Fruit fly (Drosophila melanogaster) whole organism, embryonic: ENCODE data around the gene Rpn11.
A peak's percentile ranks its signal among the peaks of the same experiment; 100 is the strongest.

Experiments
- Antp ChIP-seq: fragments of 200-800 bp; sonication (Bioruptor generic); optimal IDR thresholded peaks from 3 replicates; lab custom pipeline; 2016; ENCODE audit warnings: missing biosample characterization, missing genetic modification characterization
- CG10274 ChIP-seq: fragments of 200-800 bp; sonication (Bioruptor generic); optimal IDR thresholded peaks from 3 replicates; lab custom pipeline; 2017; ENCODE audit warnings: missing biosample characterization, mild to moderate bottlenecking, missing genetic modification characterization
- CG10321 ChIP-seq: fragments of 200-800 bp; sonication (Bioruptor generic); IDR thresholded peaks from 2 replicates; pipeline ENCODE4 v1.3.6; 2022; ENCODE audit warnings: missing biosample characterization, missing genetic modification characterization
- CG11456 ChIP-seq: fragments of 200-800 bp; sonication (Bioruptor generic); IDR thresholded peaks from 3 replicates; pipeline ENCODE4 v1.3.6; 2022; ENCODE audit warnings: missing biosample characterization, missing genetic modification characterization
- CG11560 ChIP-seq: fragments of 200-800 bp; sonication (Bioruptor generic); IDR thresholded peaks from 3 replicates; pipeline ENCODE4 v1.3.6; 2022; ENCODE audit warnings: missing biosample characterization, missing genetic modification characterization
- CG12744 ChIP-seq: fragments of 200-800 bp; sonication (Bioruptor generic); optimal IDR thresholded peaks from 2 replicates; lab custom pipeline; 2016; ENCODE audit warnings: missing biosample characterization, missing genetic modification characterization
- CG14667 ChIP-seq: fragments of 200-800 bp; sonication (Bioruptor generic); IDR thresholded peaks from 2 replicates; pipeline ENCODE4 v1.3.6; 2022; ENCODE audit warnings: missing biosample characterization, missing genetic modification characterization
- CG14860 ChIP-seq: fragments of 200-800 bp; sonication (Bioruptor generic); IDR thresholded peaks from 3 replicates; pipeline ENCODE4 v1.3.6; 2022; ENCODE audit warnings: missing biosample characterization, missing genetic modification characterization; ENCODE audit not compliant: partially characterized antibody
- CG1647 ChIP-seq: fragments of 200-800 bp; sonication (Bioruptor generic); optimal IDR thresholded peaks from 3 replicates; lab custom pipeline; 2016; ENCODE audit warnings: missing biosample characterization, missing genetic modification characterization
- CG17359 ChIP-seq: fragments of 200-800 bp; sonication (Bioruptor generic); optimal IDR thresholded peaks from 3 replicates; lab custom pipeline; 2018; ENCODE audit warnings: missing biosample characterization, mild to moderate bottlenecking, missing genetic modification characterization, moderate library complexity
- CG2116 ChIP-seq: fragments of 200-800 bp; sonication (Bioruptor generic); optimal IDR thresholded peaks from 3 replicates; lab custom pipeline; 2018; ENCODE audit warnings: missing biosample characterization, mild to moderate bottlenecking, missing genetic modification characterization
- CG3847 ChIP-seq: fragments of 200-800 bp; sonication (Bioruptor generic); IDR thresholded peaks from 2 replicates; pipeline ENCODE4 v1.3.6; 2022; ENCODE audit warnings: missing biosample characterization, missing genetic modification characterization
- CG4328 ChIP-seq: fragments of 200-800 bp; sonication (Bioruptor generic); optimal IDR thresholded peaks from 3 replicates; lab custom pipeline; 2017; ENCODE audit warnings: missing biosample characterization, missing genetic modification reagents, missing genetic modification characterization
- CG7786 ChIP-seq: fragments of 200-800 bp; sonication (Bioruptor generic); optimal IDR thresholded peaks from 2 replicates; lab custom pipeline; 2016; ENCODE audit warnings: missing biosample characterization, missing genetic modification characterization
- CG7987 ChIP-seq: fragments of 200-800 bp; sonication (Bioruptor generic); optimal IDR thresholded peaks from 2 replicates; lab custom pipeline; 2018; ENCODE audit warnings: missing biosample characterization, mild to moderate bottlenecking, missing genetic modification characterization, moderate library complexity
- CG8290 ChIP-seq, 3 experiments: fragments of 200-800 bp; sonication (Bioruptor generic); optimal IDR thresholded peaks; 2 replicates each; lab custom pipeline; 2016 to 2019; ENCODE audit warnings: missing biosample characterization in 3 of 3, missing genetic modification characterization in 3 of 3, mild to moderate bottlenecking in 2 of 3, moderate library complexity in 1 of 3
- CG9932 ChIP-seq: fragments of 200-800 bp; sonication (Bioruptor generic); IDR thresholded peaks from 2 replicates; pipeline ENCODE4 v1.3.6; 2022; ENCODE audit warnings: missing biosample characterization, missing genetic modification characterization
- Doc3 ChIP-seq: fragments of 200-800 bp; sonication (Bioruptor generic); IDR thresholded peaks from 3 replicates; pipeline ENCODE4 v1.3.6; 2022; ENCODE audit warnings: missing biosample characterization, missing genetic modification characterization; ENCODE audit not compliant: partially characterized antibody
- GATAe ChIP-seq: fragments of 200-800 bp; sonication (Bioruptor generic); conservative IDR thresholded peaks from 2 replicates; pipeline ENCODE4 v1.3.6; 2022; ENCODE audit warnings: missing biosample characterization, missing genetic modification characterization
- HLHmδ ChIP-seq: fragments of 200-800 bp; sonication (Bioruptor generic); optimal IDR thresholded peaks from 2 replicates; lab custom pipeline; 2018; ENCODE audit warnings: missing biosample characterization, mild to moderate bottlenecking, missing genetic modification characterization, moderate library complexity
- Hand ChIP-seq: fragments of 200-800 bp; sonication (Bioruptor generic); optimal IDR thresholded peaks from 2 replicates; lab custom pipeline; 2017; ENCODE audit warnings: mild to moderate bottlenecking, missing biosample characterization, missing genetic modification reagents, missing genetic modification characterization
- MESR4 ChIP-seq: fragments of 200-800 bp; sonication (Bioruptor generic); optimal IDR thresholded peaks from 2 replicates; lab custom pipeline; 2018; ENCODE audit warnings: missing biosample characterization, mild to moderate bottlenecking, missing genetic modification characterization, moderate library complexity
- NK7.1 ChIP-seq: fragments of 200-800 bp; sonication (Bioruptor generic); optimal IDR thresholded peaks from 3 replicates; lab custom pipeline; 2016; ENCODE audit warnings: missing biosample characterization, missing genetic modification characterization
- Oli ChIP-seq: fragments of 200-800 bp; sonication (Bioruptor generic); optimal IDR thresholded peaks from 2 replicates; lab custom pipeline; 2018; ENCODE audit warnings: missing biosample characterization, mild to moderate bottlenecking, missing genetic modification characterization, moderate library complexity
- Opbp ChIP-seq: fragments of 200-800 bp; sonication (Bioruptor generic); IDR thresholded peaks from 3 replicates; pipeline ENCODE4 v1.3.6; 2022; ENCODE audit warnings: missing biosample characterization, missing genetic modification characterization; ENCODE audit not compliant: partially characterized antibody
- Sry-δ ChIP-seq: fragments of 200-800 bp; sonication (Bioruptor generic); optimal IDR thresholded peaks from 2 replicates; lab custom pipeline; 2016; ENCODE audit warnings: missing biosample characterization, missing genetic modification characterization
- Stat92E ChIP-seq, 3 experiments: fragments of >200 bp in 2 of 3; fragments of 200-800 bp in 1 of 3; sonication (Bioruptor generic) in 1 of 3; optimal IDR thresholded peaks; 2 replicates each; lab custom pipeline; 2017 to 2019; ENCODE audit warnings: missing biosample characterization in 3 of 3, missing genetic modification characterization in 3 of 3, mild to moderate bottlenecking in 1 of 3, moderate library complexity in 1 of 3
- YL-1 ChIP-seq: fragments of 200-800 bp; sonication (Bioruptor generic); optimal IDR thresholded peaks from 3 replicates; lab custom pipeline; 2017; ENCODE audit warnings: missing biosample characterization, mild to moderate bottlenecking, missing genetic modification characterization
- amos ChIP-seq: fragments of 200-800 bp; sonication (Bioruptor generic); IDR thresholded peaks from 2 replicates; pipeline ENCODE4 v1.3.6; 2022; ENCODE audit warnings: missing biosample characterization, missing genetic modification characterization; ENCODE audit not compliant: partially characterized antibody
- ara ChIP-seq: fragments of 200-800 bp; sonication (Bioruptor generic); IDR thresholded peaks from 2 replicates; pipeline ENCODE4 v1.3.6; 2022; ENCODE audit warnings: missing biosample characterization, missing genetic modification characterization
- ase ChIP-seq: fragments of 200-800 bp; sonication (Bioruptor generic); IDR thresholded peaks from 3 replicates; pipeline ENCODE4 v1.3.6; 2022; ENCODE audit warnings: missing biosample characterization, missing genetic modification characterization
- bab2 ChIP-seq: fragments of 200-800 bp; sonication (Bioruptor generic); optimal IDR thresholded peaks from 2 replicates; lab custom pipeline; 2016; ENCODE audit warnings: missing biosample characterization, missing genetic modification characterization
- bowl ChIP-seq: fragments of 200-800 bp; sonication (Bioruptor generic); IDR thresholded peaks from 2 replicates; pipeline ENCODE4 v1.3.6; 2022; ENCODE audit warnings: missing biosample characterization, missing genetic modification characterization
- disco-r ChIP-seq: fragments of 200-800 bp; sonication (Bioruptor generic); optimal IDR thresholded peaks from 2 replicates; lab custom pipeline; 2016; ENCODE audit warnings: missing biosample characterization, missing genetic modification characterization
- fd3F ChIP-seq: fragments of 200-800 bp; sonication (Bioruptor generic); optimal IDR thresholded peaks from 2 replicates; lab custom pipeline; 2018; ENCODE audit warnings: missing biosample characterization, mild to moderate bottlenecking, missing genetic modification characterization, moderate library complexity
- gem ChIP-seq: fragments of 200-800 bp; sonication (Bioruptor generic); optimal IDR thresholded peaks from 2 replicates; lab custom pipeline; 2019; ENCODE audit warnings: missing biosample characterization, mild to moderate bottlenecking, missing genetic modification characterization, moderate library complexity
- gsb ChIP-seq: fragments of 200-800 bp; sonication (Bioruptor generic); IDR thresholded peaks from 2 replicates; pipeline ENCODE4 v1.3.6; 2022; ENCODE audit warnings: missing biosample characterization, missing genetic modification characterization
- ken ChIP-seq: fragments of 200-800 bp; sonication (Bioruptor generic); IDR thresholded peaks from 3 replicates; pipeline ENCODE4 v1.3.6; 2022; ENCODE audit warnings: missing biosample characterization, missing genetic modification characterization
- pan ChIP-seq, 4 experiments: fragments of >200 bp in 3 of 4; fragments of 200-800 bp in 1 of 4; sonication (Bioruptor generic) in 1 of 4; optimal IDR thresholded peaks in 3 of 4; IDR thresholded peaks in 1 of 4; 2 replicates each; pipeline versions ENCODE4 v1.3.6 to Lab custom; 2017 to 2022; ENCODE audit warnings: missing biosample characterization in 2 of 4, missing genetic modification characterization in 2 of 4, mixed read lengths in 1 of 4
- pho ChIP-seq: fragments of 200-800 bp; sonication (Bioruptor generic); optimal IDR thresholded peaks from 2 replicates; lab custom pipeline; 2016; ENCODE audit warnings: missing biosample characterization, missing genetic modification characterization
- row ChIP-seq: fragments of 200-800 bp; sonication (Bioruptor generic); IDR thresholded peaks from 3 replicates; pipeline ENCODE4 v1.3.6; 2022; ENCODE audit warnings: missing biosample characterization, missing genetic modification characterization
- schlank ChIP-seq: fragments of 200-800 bp; sonication (Bioruptor generic); optimal IDR thresholded peaks from 2 replicates; lab custom pipeline; 2018; ENCODE audit warnings: missing biosample characterization, mild to moderate bottlenecking, missing genetic modification characterization
- sens-2 ChIP-seq: fragments of 200-800 bp; sonication (Bioruptor generic); IDR thresholded peaks from 2 replicates; pipeline ENCODE4 v1.3.6; 2022; ENCODE audit warnings: missing biosample characterization, missing genetic modification characterization
- slbo ChIP-seq: fragments of 200-800 bp; sonication (Bioruptor generic); IDR thresholded peaks from 2 replicates; pipeline ENCODE4 v1.3.6; 2022; ENCODE audit warnings: missing biosample characterization, missing genetic modification characterization
- slp2 ChIP-seq: fragments of 200-800 bp; sonication (Bioruptor generic); optimal IDR thresholded peaks from 2 replicates; lab custom pipeline; 2016; ENCODE audit warnings: missing biosample characterization, missing genetic modification characterization
- sna ChIP-seq: fragments of 200-800 bp; sonication (Bioruptor generic); IDR thresholded peaks from 2 replicates; pipeline ENCODE4 v1.3.6; 2022; ENCODE audit warnings: missing biosample characterization, missing genetic modification characterization; ENCODE audit not compliant: partially characterized antibody
- toy ChIP-seq: fragments of 200-800 bp; sonication (Bioruptor generic); IDR thresholded peaks from 2 replicates; pipeline ENCODE4 v1.3.6; 2022; ENCODE audit warnings: missing biosample characterization, missing genetic modification characterization

Rpn11 gene

dm6 chr2L:5070797-5071579 is 11.4 kb upstream of the Rpn11 start, which contains the start of gene RpL37A (continued):
- TF ChIP-seq bowl (no peak), CG17359 (peak; percentile 71), CG10274 (peak; percentile 69), Stat92E (GFP tag; optimal IDR thresholded peaks at IDR 0.05; lab: Kevin White, UChicago) (peak in 1 of 3 experiments; percentile 63), row (GFP tag; lab: Robert Waterston, UW) (peak; percentile 64), gem (tag; lab: Kevin White, UChicago) (no peak), sens-2 (peak; percentile 73), NK7.1 (GFP tag; lab: Kevin White, UChicago) (peak; percentile 67), YL-1 (GFP tag; lab: Kevin White, UChicago) (peak; percentile 97), ara (GFP tag; lab: Robert Waterston, UW) (peak; percentile 73), sna (GFP tag; lab: Robert Waterston, UW) (no peak), Oli (tag; lab: Kevin White, UChicago) (peak; percentile 49), GATAe (GFP tag; lab: Robert Waterston, UW) (no peak), CG2116 (GFP tag; lab: Kevin White, UChicago) (peak; percentile 86), CG14860 (GFP tag; lab: Robert Waterston, UW) (no peak), gsb (GFP tag; lab: Robert Waterston, UW) (peak; percentile 54; the same call in 1 of the 2 replicates), CG14667 (GFP tag; lab: Robert Waterston, UW) (no peak), pho (GFP tag; lab: Kevin White, UChicago) (peak; percentile 83), CG11456 (GFP tag; lab: Robert Waterston, UW) (peak; percentile 86), Opbp (peak; percentile 48; the same call in 1 of the 3 replicates), slbo (GFP tag; lab: Robert Waterston, UW) (peak; percentile 61), Doc3 (GFP tag; lab: Robert Waterston, UW) (no peak), CG3847 (GFP tag; lab: Robert Waterston, UW) (peak; percentile 77), CG1647 (peak; percentile 71), HLHmδ (GFP tag; lab: Kevin White, UChicago) (peak; percentile 88), CG8290 (GFP tag; optimal IDR thresholded peaks at IDR 0.05; lab: Kevin White, UChicago) (peak; percentile 86), CG8290 (tag; optimal IDR thresholded peaks at IDR 0.05; lab: Kevin White, UChicago) (peak; percentile 81 to 89), CG7786 (GFP tag; lab: Kevin White, UChicago) (peak; percentile 35), bab2 (GFP tag; lab: Kevin White, UChicago) (peak; percentile 23), pan (optimal IDR thresholded peaks at IDR 0.05; lab: Kevin White, UChicago) (no peak), pan (GFP tag; optimal IDR thresholded peaks at IDR 0.05 in 1 of 2, IDR thresholded peaks at IDR 0.05 in 1 of 2) (peak in 1 of 2 experiments; percentile 68), CG4328 (GFP tag; lab: Kevin White, UChicago) (peak; percentile 86), CG12744 (GFP tag; lab: Kevin White, UChicago) (peak; percentile 71), MESR4 (GFP tag; lab: Kevin White, UChicago) (peak; percentile 98), amos (GFP tag; lab: Robert Waterston, UW) (peak; percentile 48), fd3F (GFP tag; lab: Kevin White, UChicago) (peak; percentile 55), CG9932 (no peak), CG10321 (GFP tag; lab: Robert Waterston, UW) (peak; percentile 58; the same call in 1 of the 2 replicates), Hand (GFP tag; lab: Kevin White, UChicago) (peak; percentile 24), CG7987 (peak; percentile 96), ase (GFP tag; lab: Robert Waterston, UW) (peak; percentile 57; the same call in 1 of the 3 replicates), toy (GFP tag; lab: Robert Waterston, UW) (0 out of 2 replicates have a peak, but pooled peaks have one; percentile 29), Sry-δ (GFP tag; lab: Kevin White, UChicago) (peak; percentile 77), slp2 (GFP tag; lab: Kevin White, UChicago) (peak; percentile 83), schlank (peak; percentile 82), CG11560 (tag; lab: Robert Waterston, UW) (no peak; the same call in 2 of the 3 replicates), ken (GFP tag; lab: Robert Waterston, UW) (peak; percentile 82), disco-r (GFP tag; lab: Kevin White, UChicago) (peak; percentile 72), Antp (GFP tag; lab: Kevin White, UChicago) (peak; percentile 60)
